Worm (Caenorhabditis elegans): Measurements from ENCODE around the gene C43F9.7.

Gene C43F9.7

DNA sequence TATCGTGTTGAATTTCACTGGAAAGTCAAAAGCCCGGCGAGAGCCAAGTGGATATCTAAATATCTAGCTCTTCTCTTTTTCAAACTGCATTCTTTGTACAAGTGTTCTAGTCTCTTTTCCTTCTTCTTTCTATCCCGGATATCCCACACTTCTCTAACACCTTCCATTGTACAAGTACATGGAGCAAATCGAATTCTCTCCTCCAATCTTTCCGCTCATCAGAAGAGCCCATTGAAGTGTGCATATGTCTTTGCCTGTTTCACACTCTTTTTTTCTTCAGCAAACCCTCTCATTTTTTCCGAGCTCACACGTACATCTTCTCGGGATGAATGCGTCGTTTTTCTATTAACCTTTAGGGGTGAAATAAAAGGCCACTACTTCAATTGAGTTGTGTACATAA lies 20.0 kb downstream of the C43F9.7 start:
- no peak for TF ChIP-seq tbx-2 (tag; optimal IDR thresholded peaks at IDR 0.05)
- peak; percentile 42 for TF ChIP-seq lin-14 (GFP tag; optimal IDR thresholded peaks at IDR 0.05)

DNA sequence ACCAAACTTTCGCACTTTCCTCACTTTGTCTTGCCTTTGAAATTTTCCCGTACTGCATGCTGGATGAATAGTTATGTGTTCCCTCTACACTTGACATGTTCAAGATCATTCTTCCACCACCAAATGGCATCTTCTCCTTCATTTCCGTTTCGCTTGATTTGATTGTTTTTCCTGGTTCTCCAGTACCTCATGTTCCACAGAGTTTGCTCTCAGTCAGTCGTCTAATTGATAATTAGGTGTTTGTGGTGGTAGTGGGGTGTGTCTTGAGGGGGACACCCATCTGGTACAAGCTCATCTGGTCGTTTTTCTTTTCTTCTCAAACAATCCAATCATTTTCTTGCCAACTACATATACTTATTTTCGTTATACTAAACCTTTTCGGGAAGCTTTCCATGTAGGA lies 22.4 kb downstream of the C43F9.7 start:
- TF ChIP-seq efl-1 (optimal IDR thresholded peaks at IDR 0.05): no peak
- peak in 1 of 2 experiments; percentile 81 for TF ChIP-seq efl-1 (GFP tag; optimal IDR thresholded peaks at IDR 0.05 in 1 of 2)
- TF ChIP-seq blmp-1 (tag; optimal IDR thresholded peaks at IDR 0.05): peak; percentile 15
- no peak for TF ChIP-seq ztf-11 (tag; optimal IDR thresholded peaks at IDR 0.05)

DNA sequence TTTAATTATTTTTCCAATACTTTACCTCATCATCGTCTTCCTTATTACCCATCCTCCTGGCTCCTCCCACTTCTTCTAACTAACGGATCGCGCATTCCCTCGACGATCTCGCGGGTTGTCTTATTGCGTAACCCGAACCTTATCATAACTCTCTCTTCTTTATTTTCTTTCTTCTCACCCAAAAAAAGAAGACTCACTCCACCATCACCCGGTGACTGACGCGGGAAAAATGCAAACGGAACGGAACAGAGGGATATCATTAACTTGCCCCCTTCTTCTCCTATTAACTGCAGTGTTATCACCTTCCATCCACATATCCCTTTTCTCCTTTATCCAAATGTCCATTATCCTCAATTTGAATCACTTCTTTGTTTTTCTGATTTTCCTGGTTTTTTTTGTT lies 23.4 kb downstream of the C43F9.7 start:
- TF ChIP-seq blmp-1 (tag; optimal IDR thresholded peaks at IDR 0.05) (peak; percentile 94), lin-14 (GFP tag; optimal IDR thresholded peaks at IDR 0.05) (peak; percentile 13), C16A3.4 (tag; optimal IDR thresholded peaks at IDR 0.05) (no peak)

DNA sequence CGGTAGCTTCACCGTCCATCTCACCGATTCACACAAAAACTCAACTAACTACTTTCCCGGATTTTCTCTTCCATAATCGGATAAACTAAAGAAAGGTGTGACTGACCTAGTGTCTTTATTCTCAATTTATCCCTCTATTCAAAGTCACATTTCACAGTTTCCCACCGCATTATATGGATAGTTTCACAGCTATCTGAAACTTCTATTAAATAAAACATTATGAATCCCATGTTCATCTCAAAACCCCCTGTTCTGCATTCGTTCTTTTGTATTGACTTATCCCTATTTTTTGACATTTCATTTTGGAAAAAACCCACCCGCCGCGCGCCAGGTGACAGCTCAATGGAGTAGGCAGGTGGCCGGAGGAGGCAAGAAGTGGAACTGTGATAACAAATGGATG lies 25.6 kb downstream of the C43F9.7 start:
- TF ChIP-seq unc-130 (tag; optimal IDR thresholded peaks at IDR 0.05) (no peak), ceh-82 (tag; optimal IDR thresholded peaks at IDR 0.05) (no peak), swsn-7 (tag; optimal IDR thresholded peaks at IDR 0.05) (no peak), lin-14 (GFP tag; optimal IDR thresholded peaks at IDR 0.05) (peak; percentile 35), fkh-8 (tag; optimal IDR thresholded peaks at IDR 0.05) (no peak), blmp-1 (tag; optimal IDR thresholded peaks at IDR 0.05) (peak; percentile 8), lin-13 (GFP tag; optimal IDR thresholded peaks at IDR 0.05) (no peak), fkh-4 (tag; optimal IDR thresholded peaks at IDR 0.05; ENCODE audit: borderline replicate concordance) (no peak), C16A3.4 (tag; optimal IDR thresholded peaks at IDR 0.05) (no peak)

DNA sequence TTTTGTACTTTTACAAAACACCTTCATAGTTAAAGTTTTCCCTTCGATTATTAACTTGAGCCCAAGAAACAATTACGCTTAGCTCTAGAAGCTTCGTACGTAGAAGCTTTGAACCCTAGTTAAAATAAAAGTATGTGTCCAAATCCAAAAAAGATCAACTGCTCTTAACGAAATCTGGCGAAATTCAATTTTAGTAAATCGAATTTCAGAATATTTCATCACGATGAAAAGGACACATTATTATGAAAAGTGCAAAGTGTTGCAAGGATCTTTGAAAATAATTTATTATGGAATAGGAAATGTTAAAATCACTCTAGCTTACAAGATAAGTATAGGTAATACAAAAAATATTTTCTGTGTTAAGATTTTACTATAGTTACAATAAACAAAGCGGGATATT lies 28.2 kb downstream of the C43F9.7 start:
- TF ChIP-seq fkh-10 (GFP tag; optimal IDR thresholded peaks at IDR 0.05) (peak; percentile 83), egl-27 (tag; optimal IDR thresholded peaks at IDR 0.05) (no peak), ces-1 (GFP tag; optimal IDR thresholded peaks at IDR 0.05) (peak; percentile 28), lin-14 (GFP tag; optimal IDR thresholded peaks at IDR 0.05) (peak; percentile 45)

DNA sequence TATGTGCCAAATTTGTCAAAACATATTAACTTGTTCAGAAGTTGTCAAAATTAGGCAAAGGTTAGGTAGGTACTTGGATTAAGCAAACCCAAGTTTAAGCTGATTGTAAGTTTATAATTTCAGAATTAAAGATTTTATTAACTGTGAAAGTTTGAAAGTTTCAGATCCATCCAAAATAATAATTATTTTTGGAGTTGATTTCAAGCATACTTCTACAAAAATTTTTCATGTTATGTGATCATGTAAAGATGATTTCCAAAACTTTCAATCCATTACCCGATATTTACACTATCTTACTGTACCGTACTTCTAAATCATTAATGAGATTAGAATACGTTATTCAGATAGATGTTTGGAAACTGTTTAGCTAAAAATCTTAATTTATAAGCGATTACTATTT lies 28.9 kb downstream of the C43F9.7 start:
- TF ChIP-seq tlp-1 (tag; optimal IDR thresholded peaks at IDR 0.05) (no peak), egl-27 (tag; optimal IDR thresholded peaks at IDR 0.05) (no peak), ces-1 (GFP tag; optimal IDR thresholded peaks at IDR 0.05) (no peak), unc-130 (tag; optimal IDR thresholded peaks at IDR 0.05) (no peak)

DNA sequence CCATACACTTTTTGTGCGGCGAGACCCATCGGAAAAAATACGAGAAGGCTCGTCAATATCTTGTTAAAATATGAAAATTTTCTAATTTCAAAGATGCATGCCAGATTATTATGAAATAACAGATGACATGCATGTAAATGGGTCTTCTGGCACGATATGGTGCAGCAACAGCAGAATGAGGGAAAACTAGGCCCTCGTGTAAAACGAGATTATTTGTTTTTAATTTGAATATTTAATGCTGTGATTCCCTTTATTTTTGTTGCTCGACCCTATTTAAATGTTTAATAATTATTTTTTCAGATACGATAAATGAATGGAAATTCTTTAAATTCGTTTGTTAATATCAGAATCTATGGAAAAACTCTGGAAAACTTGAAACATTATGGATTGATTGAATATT lies 31.9 kb downstream of the C43F9.7 start, which contains the start of gene him-8:
Gene him-8 (plus strand): TSS at position 301 of the 400 bp plus-strand sequence.
- no peak for TF ChIP-seq nhr-90 (tag; optimal IDR thresholded peaks at IDR 0.05; ENCODE audit: poor library complexity)
- TF ChIP-seq fos-1 (tag; optimal IDR thresholded peaks at IDR 0.05): no peak
- no peak for TF ChIP-seq ces-1 (GFP tag; optimal IDR thresholded peaks at IDR 0.05)
- no peak for TF ChIP-seq ets-5 (GFP tag; IDR thresholded peaks at IDR 0.05)
- TF ChIP-seq nhr-12 (tag; optimal IDR thresholded peaks at IDR 0.05): no peak
- no peak for TF ChIP-seq grh-1 (GFP tag; IDR thresholded peaks at IDR 0.05)
- TF ChIP-seq lin-35 (GFP tag; optimal IDR thresholded peaks at IDR 0.05): no peak
- no peak for TF ChIP-seq jun-1 (tag; optimal IDR thresholded peaks at IDR 0.05)
- TF ChIP-seq tbx-2 (tag; optimal IDR thresholded peaks at IDR 0.05): no peak
- TF ChIP-seq efl-3 (GFP tag; optimal IDR thresholded peaks at IDR 0.05): no peak
- no peak for TF ChIP-seq lsy-2 (tag; optimal IDR thresholded peaks at IDR 0.05)
- no peak for TF ChIP-seq isw-1 (GFP tag; IDR thresholded peaks at IDR 0.05)
- no peak for TF ChIP-seq nhr-19 (GFP tag; conservative IDR thresholded peaks at IDR 0.05)
- TF ChIP-seq ceh-63 (GFP tag; optimal IDR thresholded peaks at IDR 0.05): no peak
- no peak for TF ChIP-seq vab-15 (tag; optimal IDR thresholded peaks at IDR 0.05)
- TF ChIP-seq pag-3 (tag; optimal IDR thresholded peaks at IDR 0.05; ENCODE audit: borderline replicate concordance, insufficient read depth): no peak
- no peak for TF ChIP-seq nhr-28 (tag; optimal IDR thresholded peaks at IDR 0.05)
